Worm (Caenorhabditis elegans) whole organism, young adult: ENCODE measurements around the gene C28G1.6.

Source experiments
- B0019.2 ChIP-seq: fragments of 200-800 bp; sonication (Bioruptor generic); conservative IDR thresholded peaks from 2 replicates; pipeline ENCODE4 v1.3.6; 2022; ENCODE audit warnings: missing genetic modification reagents, missing genetic modification characterization, missing compliant biosample characterization
- B0336.3 ChIP-seq: fragments of 200-800 bp; sonication (Bioruptor generic); IDR thresholded peaks from 2 replicates; pipeline ENCODE4 v1.3.6; 2022; ENCODE audit warnings: missing genetic modification characterization, missing compliant biosample characterization
- C06A6.2 ChIP-seq: fragments of 200-800 bp; sonication (Bioruptor generic); conservative IDR thresholded peaks from 2 replicates; pipeline ENCODE4 v1.3.6; 2022; ENCODE audit warnings: missing genetic modification characterization, missing compliant biosample characterization
- F37B4.10 ChIP-seq: fragments of 200-800 bp; sonication (Bioruptor generic); IDR thresholded peaks from 2 replicates; pipeline ENCODE4 v1.3.6; 2022; ENCODE audit warnings: missing genetic modification characterization, missing compliant biosample characterization
- F39B2.1 ChIP-seq: fragments of 200-800 bp; sonication (Bioruptor generic); IDR thresholded peaks from 2 replicates; pipeline ENCODE4 v1.3.6; 2022; ENCODE audit warnings: missing genetic modification reagents, missing genetic modification characterization, missing compliant biosample characterization
- F52B5.7 ChIP-seq: sonication (generic microtip); optimal IDR thresholded peaks from 2 replicates; lab custom pipeline; 2016; ENCODE audit warnings: mild to moderate bottlenecking, missing genetic modification characterization, missing compliant biosample characterization
- K11D2.4 ChIP-seq: fragments of 200-800 bp; sonication (Bioruptor generic); IDR thresholded peaks from 2 replicates; pipeline ENCODE4 v1.3.6; 2022; ENCODE audit warnings: missing genetic modification reagents, missing genetic modification characterization, missing compliant biosample characterization
- T07F8.4 ChIP-seq: sonication (generic microtip); optimal IDR thresholded peaks from 2 replicates; lab custom pipeline; 2016; ENCODE audit warnings: mild to moderate bottlenecking, missing genetic modification characterization, moderate library complexity, missing compliant biosample characterization
- T26A5.8 ChIP-seq: sonication (generic microtip); optimal IDR thresholded peaks from 2 replicates; lab custom pipeline; 2016; ENCODE audit warnings: missing genetic modification characterization, missing compliant biosample characterization
- Y79H2A.3 ChIP-seq: fragments of 200-800 bp; sonication (Bioruptor generic); conservative IDR thresholded peaks from 2 replicates; pipeline ENCODE4 v1.3.6; 2022; ENCODE audit warnings: missing genetic modification reagents, missing genetic modification characterization, missing compliant biosample characterization
- athp-1 ChIP-seq: sonication (generic microtip); optimal IDR thresholded peaks from 2 replicates; lab custom pipeline; 2017; ENCODE audit warnings: mild to moderate bottlenecking, missing genetic modification characterization, missing compliant biosample characterization
- bed-2 ChIP-seq: fragments of 200-800 bp; sonication (Bioruptor generic); IDR thresholded peaks from 2 replicates; pipeline ENCODE4 v1.3.6; 2022; ENCODE audit warnings: missing genetic modification reagents, missing genetic modification characterization, missing compliant biosample characterization
- cebp-2 ChIP-seq: fragments of 200-800 bp; sonication (Bioruptor generic); IDR thresholded peaks from 2 replicates; pipeline ENCODE4 v1.3.6; 2022; ENCODE audit warnings: missing genetic modification characterization, missing compliant biosample characterization
- ceh-27 ChIP-seq: fragments of 200-800 bp; sonication (Bioruptor generic); optimal IDR thresholded peaks from 2 replicates; lab custom pipeline; 2018; ENCODE audit warnings: mild to moderate bottlenecking, missing genetic modification characterization, moderate library complexity, missing compliant biosample characterization
- chd-7 ChIP-seq: sonication (generic microtip); optimal IDR thresholded peaks from 2 replicates; lab custom pipeline; 2016; ENCODE audit warnings: mild to moderate bottlenecking, missing genetic modification characterization, moderate library complexity, missing compliant biosample characterization
- dox-1 ChIP-seq: fragments of 200-800 bp; sonication (Bioruptor generic); IDR thresholded peaks from 2 replicates; pipeline ENCODE4 v1.3.6; 2022; ENCODE audit warnings: missing genetic modification reagents, missing genetic modification characterization, missing compliant biosample characterization
- egl-18 ChIP-seq: fragments of 200-800 bp; sonication (Bioruptor generic); IDR thresholded peaks from 2 replicates; pipeline ENCODE4 v1.3.6; 2022; ENCODE audit warnings: missing genetic modification reagents, missing genetic modification characterization, missing compliant biosample characterization
- egrh-3 ChIP-seq: fragments of 200-800 bp; sonication (Bioruptor generic); IDR thresholded peaks from 2 replicates; pipeline ENCODE4 v1.3.6; 2022; ENCODE audit warnings: missing genetic modification reagents, missing genetic modification characterization, missing compliant biosample characterization
- ets-4 ChIP-seq: fragments of 200-800 bp; sonication (Bioruptor generic); optimal IDR thresholded peaks from 2 replicates; lab custom pipeline; 2018; ENCODE audit warnings: mild to moderate bottlenecking, missing genetic modification characterization, missing compliant biosample characterization
- fkh-3 ChIP-seq: sonication (generic microtip); optimal IDR thresholded peaks from 2 replicates; lab custom pipeline; 2016; ENCODE audit warnings: mild to moderate bottlenecking, missing genetic modification characterization, missing compliant biosample characterization
- hlh-12 ChIP-seq: sonication (generic microtip); optimal IDR thresholded peaks from 2 replicates; lab custom pipeline; 2016; ENCODE audit warnings: missing genetic modification characterization, missing compliant biosample characterization
- hmg-1.2 ChIP-seq: fragments of 200-800 bp; sonication (Bioruptor generic); IDR thresholded peaks from 2 replicates; pipeline ENCODE4 v1.3.6; 2022; ENCODE audit warnings: missing genetic modification reagents, missing genetic modification characterization, missing compliant biosample characterization
- let-607 ChIP-seq, 2 experiments: fragments of 200-800 bp in 1 of 2; sonication (Bioruptor generic) in 1 of 2; sonication (generic microtip) in 1 of 2; optimal IDR thresholded peaks; 2 replicates each; lab custom pipeline; 2016 to 2018; ENCODE audit warnings: mild to moderate bottlenecking in 2 of 2, missing compliant biosample characterization in 2 of 2, missing genetic modification characterization in 2 of 2, moderate library complexity in 2 of 2, missing genotype in 1 of 2
- lin-26 ChIP-seq: fragments of 200-800 bp; sonication (Bioruptor generic); IDR thresholded peaks from 2 replicates; pipeline ENCODE4 v1.3.6; 2022; ENCODE audit warnings: missing genetic modification reagents, missing genetic modification characterization, missing compliant biosample characterization
- lin-40 ChIP-seq: sonication (generic microtip); optimal IDR thresholded peaks from 2 replicates; lab custom pipeline; 2016; ENCODE audit warnings: missing genetic modification characterization, mild to moderate bottlenecking, missing compliant biosample characterization, missing genotype, missing genetic modification reagents
- madf-10 ChIP-seq: sonication (generic microtip); optimal IDR thresholded peaks from 2 replicates; lab custom pipeline; 2016; ENCODE audit warnings: mild to moderate bottlenecking, missing genetic modification characterization, missing compliant biosample characterization
- madf-3 ChIP-seq: fragments of 200-800 bp; sonication (Bioruptor generic); IDR thresholded peaks from 2 replicates; pipeline ENCODE4 v1.3.6; 2022; ENCODE audit warnings: missing genetic modification reagents, missing genetic modification characterization, missing compliant biosample characterization
- mcd-1 ChIP-seq: fragments of 200-800 bp; sonication (Bioruptor generic); IDR thresholded peaks from 2 replicates; pipeline ENCODE4 v1.3.6; 2022; ENCODE audit warnings: missing genetic modification reagents, missing genetic modification characterization, missing compliant biosample characterization
- nfyb-1 ChIP-seq: fragments of 200-800 bp; sonication (Bioruptor generic); IDR thresholded peaks from 2 replicates; pipeline ENCODE4 v1.3.6; 2022; ENCODE audit warnings: missing genetic modification reagents, missing genetic modification characterization, missing compliant biosample characterization
- nhr-80 ChIP-seq: sonication (generic microtip); optimal IDR thresholded peaks from 2 replicates; lab custom pipeline; 2016; ENCODE audit warnings: missing genetic modification characterization, missing compliant biosample characterization
- pbrm-1 ChIP-seq: fragments of 200-800 bp; sonication (Bioruptor generic); IDR thresholded peaks from 2 replicates; pipeline ENCODE4 v1.3.6; 2022; ENCODE audit warnings: missing genetic modification reagents, missing genetic modification characterization, missing compliant biosample characterization
- sdz-38 ChIP-seq: sonication (generic microtip); optimal IDR thresholded peaks from 2 replicates; lab custom pipeline; 2016; ENCODE audit warnings: missing genotype, missing genetic modification characterization, missing compliant biosample characterization
- somi-1 ChIP-seq: fragments of 200-800 bp; sonication (Bioruptor generic); optimal IDR thresholded peaks from 2 replicates; lab custom pipeline; 2018; ENCODE audit warnings: mild to moderate bottlenecking, missing genetic modification characterization, missing compliant biosample characterization
- tbp1 ChIP-seq: fragments of 200-800 bp; sonication (Bioruptor generic); optimal IDR thresholded peaks from 2 replicates; lab custom pipeline; 2018; ENCODE audit warnings: mild to moderate bottlenecking, missing genetic modification characterization, missing compliant biosample characterization
- tlf-1 ChIP-seq: fragments of 200-800 bp; sonication (Bioruptor generic); optimal IDR thresholded peaks from 2 replicates; lab custom pipeline; 2018; ENCODE audit warnings: mild to moderate bottlenecking, missing genetic modification characterization, missing compliant biosample characterization
- unc-130 ChIP-seq: sonication (generic microtip); optimal IDR thresholded peaks from 2 replicates; lab custom pipeline; 2016; ENCODE audit warnings: missing genetic modification reagents, missing genetic modification characterization, missing compliant biosample characterization
- xnd-1 ChIP-seq: sonication (generic microtip); optimal IDR thresholded peaks from 2 replicates; lab custom pipeline; 2016; ENCODE audit warnings: missing genotype, missing genetic modification reagents, missing genetic modification characterization, missing compliant biosample characterization
- zfh-2 ChIP-seq: fragments of 200-800 bp; sonication (Bioruptor generic); conservative IDR thresholded peaks from 2 replicates; pipeline ENCODE4 v1.3.6; 2022; ENCODE audit warnings: missing genetic modification reagents, missing genetic modification characterization, missing compliant biosample characterization
- zim-3 ChIP-seq: sonication (generic microtip); optimal IDR thresholded peaks from 2 replicates; lab custom pipeline; 2017; ENCODE audit warnings: mild to moderate bottlenecking, missing genetic modification characterization, moderate library complexity, missing compliant biosample characterization
- ztf-6 ChIP-seq: fragments of 200-800 bp; sonication (Bioruptor generic); IDR thresholded peaks from 2 replicates; pipeline ENCODE4 v1.3.6; 2022; ENCODE audit warnings: missing genetic modification reagents, missing genetic modification characterization, missing compliant biosample characterization

The C28G1.6 gene

DNA sequence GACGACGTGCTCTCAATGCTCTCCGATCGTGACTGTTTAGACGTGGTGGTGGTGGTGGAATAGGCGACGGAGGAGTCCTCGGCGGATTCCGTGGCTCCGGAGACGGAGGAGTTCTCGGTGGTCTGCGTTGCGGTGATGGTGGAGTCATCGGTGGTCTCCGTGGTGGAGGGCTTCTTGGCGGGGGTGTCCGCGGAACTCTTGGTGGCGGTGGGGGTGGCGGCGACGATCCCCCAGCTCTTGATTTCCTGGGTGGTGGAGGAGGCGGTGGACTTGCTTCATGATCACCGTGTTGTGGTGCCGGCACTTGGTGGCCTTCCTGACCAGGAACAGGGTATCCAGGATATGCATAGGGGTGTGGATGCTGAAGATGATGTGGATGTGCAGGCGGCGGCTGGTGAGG is 25.6 kb downstream of the C28G1.6 start:
- TF ChIP-seq zfh-2, result peak; percentile 95
- no peak for TF ChIP-seq egl-18
- peak; percentile 95 for TF ChIP-seq egrh-3
- 0 out of 2 replicates have a peak, but pooled peaks have one; percentile 16 for TF ChIP-seq hmg-1.2

DNA sequence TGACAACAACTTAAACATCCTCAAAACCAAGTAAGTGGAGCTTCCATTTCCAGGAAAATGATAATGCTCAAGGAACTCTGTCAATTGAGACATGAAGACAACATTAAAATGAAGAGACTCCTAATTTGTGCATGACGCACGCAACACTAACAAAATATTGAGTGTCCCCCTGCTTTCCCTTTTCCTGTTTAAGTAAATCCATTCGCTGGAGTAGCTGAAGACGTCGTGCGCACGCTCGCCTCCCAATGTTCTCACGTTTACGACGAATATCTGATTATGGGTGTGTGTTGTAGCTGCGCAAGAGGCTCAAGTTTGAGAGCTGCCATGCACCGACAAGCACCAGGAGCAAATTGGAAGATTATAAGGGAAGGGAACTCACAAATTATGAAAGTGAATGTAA is 30.1 kb downstream of the C28G1.6 start:
- TF ChIP-seq xnd-1 (tag; lab: Kevin White, UChicago), result no peak
- 0 out of 2 replicates have a peak, but pooled peaks have one; percentile 7 for TF ChIP-seq pbrm-1 (GFP tag; lab: Robert Waterston, UW)
- no peak for TF ChIP-seq nhr-80
- no peak for TF ChIP-seq ets-4 (GFP tag; lab: Kevin White, UChicago)
- TF ChIP-seq K11D2.4, result 0 out of 2 replicates have a peak, but pooled peaks have one; percentile 17
- TF ChIP-seq lin-40 (tag; lab: Kevin White, UChicago), result peak; percentile 1
- TF ChIP-seq nfyb-1 (GFP tag; lab: Robert Waterston, UW), result 0 out of 2 replicates have a peak, but pooled peaks have one; percentile 21
- no peak for TF ChIP-seq egrh-3
- TF ChIP-seq sdz-38 (tag; lab: Kevin White, UChicago), result no peak
- no peak for TF ChIP-seq tlf-1
- peak; percentile 18 for TF ChIP-seq ceh-27
- no peak for TF ChIP-seq T26A5.8 (tag; lab: Kevin White, UChicago)
- no peak for TF ChIP-seq bed-2 (GFP tag; lab: Robert Waterston, UW)
- no peak for TF ChIP-seq madf-10
- TF ChIP-seq zim-3, result no peak
- TF ChIP-seq lin-26, result no peak
- no peak for TF ChIP-seq C06A6.2 (GFP tag; lab: Robert Waterston, UW)
- no peak for TF ChIP-seq athp-1 (tag; lab: Kevin White, UChicago)
- no peak for TF ChIP-seq B0336.3
- TF ChIP-seq ztf-6 (GFP tag; lab: Robert Waterston, UW), result no peak
- TF ChIP-seq fkh-3 (tag; lab: Kevin White, UChicago), result no peak
- no peak for TF ChIP-seq Y79H2A.3
- no peak for TF ChIP-seq zfh-2
- TF ChIP-seq madf-3 (GFP tag; lab: Robert Waterston, UW), result 0 out of 2 replicates have a peak, but pooled peaks have one; percentile 66
- TF ChIP-seq hlh-12 (tag; lab: Kevin White, UChicago), result no peak
- TF ChIP-seq dox-1 (GFP tag; lab: Robert Waterston, UW), result 0 out of 2 replicates have a peak, but pooled peaks have one; percentile 9
- TF ChIP-seq somi-1 (GFP tag; lab: Kevin White, UChicago), result no peak
- TF ChIP-seq T07F8.4 (tag; lab: Kevin White, UChicago), result no peak
- TF ChIP-seq F52B5.7 (tag; lab: Kevin White, UChicago), result peak; percentile 24
- TF ChIP-seq let-607 (tag; optimal IDR thresholded peaks at IDR 0.05; lab: Kevin White, UChicago), result no peak
- TF ChIP-seq mcd-1 (GFP tag; lab: Robert Waterston, UW), result 0 out of 2 replicates have a peak, but pooled peaks have one; percentile 22
- no peak for TF ChIP-seq cebp-2 (GFP tag; lab: Robert Waterston, UW)
- peak; percentile 68 for TF ChIP-seq chd-7 (tag; lab: Kevin White, UChicago)
- TF ChIP-seq unc-130 (GFP tag; lab: Kevin White, UChicago), result no peak
- TF ChIP-seq F39B2.1 (GFP tag; lab: Robert Waterston, UW), result no peak
- no peak for TF ChIP-seq B0019.2 (GFP tag; lab: Robert Waterston, UW)
- no peak for TF ChIP-seq tbp1 (GFP tag; lab: Kevin White, UChicago)
- no peak for TF ChIP-seq F37B4.10 (GFP tag; lab: Robert Waterston, UW)
